Worm (Caenorhabditis elegans) whole organism, mixed stage, embryonic: ENCODE measurements around the gene arr-1.

Experiments
- blmp-1 ChIP-seq: fragments of 150-350 bp; optimal IDR thresholded peaks from 2 replicates; lab custom pipeline; 2014; ENCODE audit warnings: missing biosample characterization, missing genetic modification characterization
- elt-1 ChIP-seq: sonication (generic microtip); optimal IDR thresholded peaks from 2 replicates; lab custom pipeline; 2017; ENCODE audit warnings: missing genetic modification characterization, mild to moderate bottlenecking, missing compliant biosample characterization, antibody characterized with exemption, moderate library complexity, borderline replicate concordance; ENCODE audit not compliant: insufficient read depth
- lsy-2 ChIP-seq: fragments of 150-350 bp; optimal IDR thresholded peaks from 2 replicates; lab custom pipeline; 2014; ENCODE audit warnings: missing biosample characterization, missing genetic modification characterization
- mep-1 ChIP-seq: fragments of 150-350 bp; optimal IDR thresholded peaks from 2 replicates; lab custom pipeline; 2017; ENCODE audit warnings: missing biosample characterization, missing genetic modification reagents, missing genetic modification characterization, inconsistent platforms
- nhr-12 ChIP-seq: fragments of 150-350 bp; optimal IDR thresholded peaks from 2 replicates; lab custom pipeline; 2014; ENCODE audit warnings: missing biosample characterization, missing genetic modification characterization
- nhr-28 ChIP-seq: fragments of 150-350 bp; optimal IDR thresholded peaks from 2 replicates; lab custom pipeline; 2014; ENCODE audit warnings: missing biosample characterization, missing genetic modification characterization
- nhr-76 ChIP-seq: sonication (generic microtip); optimal IDR thresholded peaks from 2 replicates; lab custom pipeline; 2017; ENCODE audit warnings: missing biosample characterization, missing genetic modification characterization
- pha-4 ChIP-seq: fragments of 150-350 bp; optimal IDR thresholded peaks from 2 replicates; lab custom pipeline; 2018; ENCODE audit warnings: missing biosample characterization, missing genetic modification reagents, missing genetic modification characterization
- snpc-4 ChIP-seq: fragments of 150-350 bp; optimal IDR thresholded peaks from 2 replicates; lab custom pipeline; 2014; ENCODE audit warnings: missing biosample characterization, missing genetic modification characterization
- unc-62 ChIP-seq: fragments of 150-350 bp; optimal IDR thresholded peaks from 2 replicates; lab custom pipeline; 2014; ENCODE audit warnings: missing biosample characterization, missing genetic modification reagents, missing genetic modification characterization
- ztf-11 ChIP-seq: fragments of 150-350 bp; optimal IDR thresholded peaks from 2 replicates; lab custom pipeline; 2014; ENCODE audit warnings: missing biosample characterization, missing genetic modification characterization

- TF ChIP-seq pha-4 (tag; lab: Kevin White, UChicago), result no peak
- TF ChIP-seq snpc-4 (tag; lab: Kevin White, UChicago), result no peak
- TF ChIP-seq mep-1 (tag; lab: Kevin White, UChicago), result no peak
- no peak for TF ChIP-seq blmp-1 (tag; lab: Kevin White, UChicago)
- TF ChIP-seq lsy-2, result no peak
- TF ChIP-seq elt-1 (tag; lab: Kevin White, UChicago), result no peak
- TF ChIP-seq nhr-28 (tag; lab: Kevin White, UChicago), result no peak
- no peak for TF ChIP-seq nhr-12 (tag; lab: Kevin White, UChicago)
- no peak for TF ChIP-seq nhr-76 (tag; lab: Kevin White, UChicago)
- TF ChIP-seq ztf-11 (tag; lab: Kevin White, UChicago), result no peak
- no peak for TF ChIP-seq unc-62 (GFP tag; lab: Kevin White, UChicago)
Observed at ce11 chrX:902512-902911, 48.1 kb upstream of the arr-1 start, which contains the start of gene ZC13.10.
